Worm (Caenorhabditis elegans) whole organism, L4 larva: Measurements from ENCODE around the gene mcm-5.

ENCODE experiments used
- D1046.2 ChIP-seq: fragments of 200-800 bp; sonication (Bioruptor generic); IDR thresholded peaks from 2 replicates; pipeline ENCODE4 v1.3.6; 2022; ENCODE audit warnings: missing genetic modification characterization, missing compliant biosample characterization
- F10B5.3 ChIP-seq: sonication (generic microtip); optimal IDR thresholded peaks from 2 replicates; lab custom pipeline; 2016; ENCODE audit warnings: mild to moderate bottlenecking, missing genetic modification characterization, missing compliant biosample characterization
- Y105C5A.15 ChIP-seq: fragments of 200-800 bp; sonication (Bioruptor generic); IDR thresholded peaks from 2 replicates; pipeline ENCODE4 v1.3.6; 2022; ENCODE audit warnings: missing genetic modification characterization, missing compliant biosample characterization
- Y48G9A.11 ChIP-seq: fragments of 200-800 bp; sonication (Bioruptor generic); IDR thresholded peaks from 2 replicates; pipeline ENCODE4 v1.3.6; 2022; ENCODE audit warnings: missing genetic modification reagents, missing genetic modification characterization, missing compliant biosample characterization
- Y5F2A.4 ChIP-seq: fragments of 200-800 bp; sonication (Bioruptor generic); optimal IDR thresholded peaks from 2 replicates; lab custom pipeline; 2018; ENCODE audit warnings: mild to moderate bottlenecking, missing genetic modification characterization, missing compliant biosample characterization
- ZK337.2 ChIP-seq: fragments of 200-800 bp; sonication (Bioruptor generic); IDR thresholded peaks from 2 replicates; pipeline ENCODE4 v1.3.6; 2022; ENCODE audit warnings: missing genetic modification reagents, missing genetic modification characterization, missing compliant biosample characterization
- attf-4 ChIP-seq: sonication (generic microtip); optimal IDR thresholded peaks from 3 replicates; lab custom pipeline; 2017; ENCODE audit warnings: missing biosample characterization, missing genetic modification characterization
- ceh-20 ChIP-seq: fragments of 200-800 bp; sonication (Bioruptor generic); IDR thresholded peaks from 2 replicates; pipeline ENCODE4 v1.3.6; 2022; ENCODE audit warnings: missing genetic modification reagents, missing genetic modification characterization, missing compliant biosample characterization
- ceh-28 ChIP-seq: fragments of 150-350 bp; optimal IDR thresholded peaks from 2 replicates; lab custom pipeline; 2014; ENCODE audit warnings: missing biosample characterization, missing genetic modification reagents, missing genetic modification characterization
- ceh-44 ChIP-seq: fragments of 200-800 bp; sonication (Bioruptor generic); IDR thresholded peaks from 2 replicates; pipeline ENCODE4 v1.3.6; 2022; ENCODE audit warnings: missing genetic modification reagents, missing genetic modification characterization, missing compliant biosample characterization
- ceh-82 ChIP-seq: sonication (generic microtip); optimal IDR thresholded peaks from 2 replicates; lab custom pipeline; 2017; ENCODE audit warnings: missing biosample characterization, missing genetic modification characterization
- ces-1 ChIP-seq: fragments of 150-350 bp; sonication (generic microtip); optimal IDR thresholded peaks from 4 replicates; lab custom pipeline; 2014; ENCODE audit warnings: missing biosample characterization, missing genetic modification reagents, missing genetic modification characterization
- ctbp-1 ChIP-seq: fragments of 200-800 bp; sonication (Bioruptor generic); IDR thresholded peaks from 2 replicates; pipeline ENCODE4 v1.3.6; 2022; ENCODE audit warnings: missing genetic modification reagents, missing genetic modification characterization, missing compliant biosample characterization
- daf-16 ChIP-seq, 3 experiments: sonication (generic microtip); optimal IDR thresholded peaks; 2 replicates each; lab custom pipeline; 2016 to 2017; ENCODE audit warnings: missing genetic modification characterization in 3 of 3, missing genetic modification reagents in 3 of 3, mild to moderate bottlenecking in 2 of 3, missing compliant biosample characterization in 2 of 3, missing biosample characterization in 1 of 3, moderate library complexity in 1 of 3
- dmd-9 ChIP-seq: fragments of 200-800 bp; sonication (Bioruptor generic); IDR thresholded peaks from 2 replicates; pipeline ENCODE4 v1.3.6; 2022; ENCODE audit warnings: missing genetic modification reagents, missing genetic modification characterization, missing compliant biosample characterization
- dpl-1 ChIP-seq: fragments of 150-350 bp; optimal IDR thresholded peaks from 2 replicates; lab custom pipeline; 2014; ENCODE audit warnings: missing biosample characterization, missing genetic modification reagents, missing genetic modification characterization
- duxl-1 ChIP-seq: sonication (generic microtip); optimal IDR thresholded peaks from 2 replicates; lab custom pipeline; 2016; ENCODE audit warnings: mild to moderate bottlenecking, missing genetic modification characterization, moderate library complexity, missing compliant biosample characterization; ENCODE audit not compliant: poor library complexity
- egl-43 ChIP-seq: fragments of 200-800 bp; sonication (Bioruptor generic); IDR thresholded peaks from 2 replicates; pipeline ENCODE4 v1.3.6; 2022; ENCODE audit warnings: missing genetic modification reagents, missing genetic modification characterization, missing compliant biosample characterization
- fkh-10 ChIP-seq: fragments of 150-350 bp; optimal IDR thresholded peaks from 2 replicates; lab custom pipeline; 2014; ENCODE audit warnings: missing biosample characterization, missing genetic modification reagents, missing genetic modification characterization
- fos-1 ChIP-seq: fragments of 150-350 bp; optimal IDR thresholded peaks from 2 replicates; lab custom pipeline; 2014; ENCODE audit warnings: missing biosample characterization, missing genetic modification characterization
- gei-8 ChIP-seq: fragments of 200-800 bp; sonication (Bioruptor generic); optimal IDR thresholded peaks from 2 replicates; lab custom pipeline; 2018; ENCODE audit warnings: mild to moderate bottlenecking, missing genetic modification characterization, missing compliant biosample characterization
- hif-1 ChIP-seq, 2 experiments: sonication (generic microtip); optimal IDR thresholded peaks; 2 replicates each; lab custom pipeline; 2016 to 2017; ENCODE audit warnings: missing compliant biosample characterization in 2 of 2, missing genetic modification characterization in 2 of 2, missing genetic modification reagents in 2 of 2, missing genotype in 2 of 2, mild to moderate bottlenecking in 1 of 2
- hmg-1.1 ChIP-seq: fragments of 200-800 bp; sonication (Bioruptor generic); IDR thresholded peaks from 2 replicates; pipeline ENCODE4 v1.3.6; 2022; ENCODE audit warnings: missing genetic modification reagents, missing genetic modification characterization, missing compliant biosample characterization
- lin-1 ChIP-seq: fragments of 200-800 bp; sonication (Bioruptor generic); IDR thresholded peaks from 2 replicates; pipeline ENCODE4 v1.3.6; 2022; ENCODE audit warnings: missing genetic modification reagents, missing genetic modification characterization, missing compliant biosample characterization
- lin-29 ChIP-seq: fragments of 200-800 bp; sonication (Bioruptor generic); IDR thresholded peaks from 2 replicates; pipeline ENCODE4 v1.3.6; 2022; ENCODE audit warnings: missing genetic modification reagents, missing genetic modification characterization, missing compliant biosample characterization
- lin-38 ChIP-seq: fragments of 200-800 bp; sonication (Bioruptor generic); IDR thresholded peaks from 2 replicates; pipeline ENCODE4 v1.3.6; 2022; ENCODE audit warnings: missing genetic modification reagents, missing genetic modification characterization, missing compliant biosample characterization
- lin-39 ChIP-seq: fragments of 150-350 bp; optimal IDR thresholded peaks from 2 replicates; lab custom pipeline; 2014; ENCODE audit warnings: missing biosample characterization, missing genetic modification reagents, missing genetic modification characterization
- madf-5 ChIP-seq, 2 experiments: fragments of 200-800 bp; sonication (Bioruptor generic); IDR thresholded peaks; 2 replicates each; pipeline ENCODE4 v1.3.6; 2022; ENCODE audit warnings: missing compliant biosample characterization in 2 of 2, missing genetic modification characterization in 2 of 2
- madf-9 ChIP-seq: fragments of 200-800 bp; sonication (Bioruptor generic); conservative IDR thresholded peaks from 2 replicates; pipeline ENCODE4 v1.3.6; 2022; ENCODE audit warnings: missing genetic modification reagents, missing genetic modification characterization, missing compliant biosample characterization
- mep-1 ChIP-seq: fragments of 150-350 bp; sonication (generic microtip); optimal IDR thresholded peaks from 3 replicates; lab custom pipeline; 2014; ENCODE audit warnings: missing biosample characterization, missing genetic modification characterization
- mes-2 ChIP-seq: sonication (generic microtip); optimal IDR thresholded peaks from 2 replicates; lab custom pipeline; 2016; ENCODE audit warnings: missing genotype, mild to moderate bottlenecking, missing genetic modification characterization, missing compliant biosample characterization; ENCODE audit not compliant: poor library complexity, severe bottlenecking
- nhr-102 ChIP-seq: sonication (generic microtip); optimal IDR thresholded peaks from 2 replicates; lab custom pipeline; 2016; ENCODE audit warnings: mild to moderate bottlenecking, missing genetic modification characterization, moderate library complexity, missing compliant biosample characterization
- nhr-11 ChIP-seq: fragments of 150-350 bp; optimal IDR thresholded peaks from 2 replicates; lab custom pipeline; 2014; ENCODE audit warnings: missing biosample characterization, missing genetic modification characterization
- nhr-111 ChIP-seq: fragments of 200-800 bp; sonication (Bioruptor generic); optimal IDR thresholded peaks from 2 replicates; lab custom pipeline; 2018; ENCODE audit warnings: mild to moderate bottlenecking, missing genetic modification characterization, missing compliant biosample characterization
- nhr-25 ChIP-seq: sonication (generic microtip); optimal IDR thresholded peaks from 2 replicates; lab custom pipeline; 2017; ENCODE audit warnings: missing genetic modification characterization, mild to moderate bottlenecking, missing compliant biosample characterization, antibody characterized with exemption, moderate library complexity, borderline replicate concordance; ENCODE audit not compliant: insufficient read depth
- nhr-42 ChIP-seq: fragments of 200-800 bp; sonication (Bioruptor generic); IDR thresholded peaks from 2 replicates; pipeline ENCODE4 v1.3.6; 2022; ENCODE audit warnings: missing genetic modification characterization, missing compliant biosample characterization
- nhr-6 ChIP-seq: fragments of 150-350 bp; optimal IDR thresholded peaks from 2 replicates; lab custom pipeline; 2014; ENCODE audit warnings: missing biosample characterization, missing genetic modification characterization
- nhr-77 ChIP-seq: fragments of 150-350 bp; optimal IDR thresholded peaks from 2 replicates; lab custom pipeline; 2014; ENCODE audit warnings: missing biosample characterization, missing genetic modification characterization
- sdz-12 ChIP-seq: fragments of 200-800 bp; sonication (Bioruptor generic); optimal IDR thresholded peaks from 2 replicates; lab custom pipeline; 2018; ENCODE audit warnings: mild to moderate bottlenecking, missing genetic modification characterization, missing compliant biosample characterization
- set-16 ChIP-seq: fragments of 200-800 bp; sonication (Bioruptor generic); IDR thresholded peaks from 2 replicates; pipeline ENCODE4 v1.3.6; 2022; ENCODE audit warnings: missing genetic modification reagents, missing genetic modification characterization, missing compliant biosample characterization
- spr-1 ChIP-seq: sonication (generic microtip); optimal IDR thresholded peaks from 2 replicates; lab custom pipeline; 2016; ENCODE audit warnings: mild to moderate bottlenecking, missing genetic modification characterization, missing compliant biosample characterization
- spr-3 ChIP-seq: fragments of 200-800 bp; sonication (Bioruptor generic); optimal IDR thresholded peaks from 2 replicates; lab custom pipeline; 2018; ENCODE audit warnings: mild to moderate bottlenecking, missing genetic modification characterization, missing compliant biosample characterization
- unc-130 ChIP-seq: sonication (generic microtip); optimal IDR thresholded peaks from 2 replicates; lab custom pipeline; 2016; ENCODE audit warnings: missing genetic modification reagents, missing genetic modification characterization, missing compliant biosample characterization
- zag-1 ChIP-seq: fragments of 150-350 bp; optimal IDR thresholded peaks from 2 replicates; lab custom pipeline; 2014; ENCODE audit warnings: missing biosample characterization, missing genetic modification characterization
- ztf-7 ChIP-seq: fragments of 150-350 bp; optimal IDR thresholded peaks from 2 replicates; lab custom pipeline; 2014; ENCODE audit warnings: missing biosample characterization, missing genetic modification characterization

mcm-5 gene

ce11 chrIII:4281955-4282618 lies 9.0 kb downstream of the mcm-5 start (continued):
- TF ChIP-seq lin-1 (peak; percentile 99), egl-43 (GFP tag; lab: Robert Waterston, UW) (peak; percentile 96), Y5F2A.4 (GFP tag; lab: Kevin White, UChicago) (peak; percentile 72), ceh-82 (tag; lab: Kevin White, UChicago) (no peak), madf-5 (GFP tag; IDR thresholded peaks at IDR 0.05; lab: Robert Waterston, UW) (peak in 1 of 2 experiments; percentile 39; a peak in 1 of 4 replicates), ctbp-1 (GFP tag; lab: Robert Waterston, UW) (peak; percentile 98), gei-8 (GFP tag; lab: Kevin White, UChicago) (peak; percentile 100), nhr-102 (tag; lab: Kevin White, UChicago) (peak; percentile 98), spr-1 (tag; lab: Kevin White, UChicago) (peak; percentile 96), D1046.2 (GFP tag; lab: Robert Waterston, UW) (peak; percentile 9; the same call in 1 of the 2 replicates), ceh-28 (tag; lab: Kevin White, UChicago) (peak; percentile 62), hif-1 (tag; optimal IDR thresholded peaks at IDR 0.05; lab: Kevin White, UChicago) (peak; percentile 90 to 96), ztf-7 (tag; lab: Kevin White, UChicago) (peak; percentile 69), ces-1 (peak; percentile 14), lin-29 (GFP tag; lab: Robert Waterston, UW) (peak; percentile 91), dmd-9 (GFP tag; lab: Robert Waterston, UW) (peak; percentile 75; the same call in 1 of the 2 replicates), sdz-12 (GFP tag; lab: Kevin White, UChicago) (no peak), mes-2 (tag; lab: Kevin White, UChicago) (peak; percentile 77), mep-1 (peak; percentile 98), lin-39 (peak; percentile 74), nhr-77 (tag; lab: Kevin White, UChicago) (peak; percentile 90), ceh-20 (GFP tag; lab: Robert Waterston, UW) (peak; percentile 98), madf-9 (GFP tag; lab: Robert Waterston, UW) (peak; percentile 99), nhr-11 (peak; percentile 98), nhr-6 (tag; lab: Kevin White, UChicago) (peak; percentile 29), nhr-111 (GFP tag; lab: Kevin White, UChicago) (peak; percentile 40), daf-16 (GFP tag; optimal IDR thresholded peaks at IDR 0.05; lab: Kevin White, UChicago) (peak; percentile 94 to 97), daf-16 (tag; optimal IDR thresholded peaks at IDR 0.05; lab: Kevin White, UChicago) (peak; percentile 72), fos-1 (tag; lab: Kevin White, UChicago) (peak; percentile 86)

- TF ChIP-seq ZK337.2 (GFP tag; lab: Robert Waterston, UW) (no peak), F10B5.3 (peak; percentile 29), Y105C5A.15 (GFP tag; lab: Robert Waterston, UW) (no peak), nhr-42 (no peak), fkh-10 (GFP tag; lab: Kevin White, UChicago) (no peak), spr-3 (GFP tag; lab: Kevin White, UChicago) (no peak), unc-130 (GFP tag; lab: Kevin White, UChicago) (no peak), mep-1 (no peak), dpl-1 (GFP tag; lab: Kevin White, UChicago) (no peak), attf-4 (tag; lab: Kevin White, UChicago) (no peak), ceh-44 (GFP tag; lab: Robert Waterston, UW) (no peak), zag-1 (tag; lab: Kevin White, UChicago) (no peak), lin-39 (no peak), nhr-6 (tag; lab: Kevin White, UChicago) (peak; percentile 90), nhr-25 (peak; percentile 15), lin-38 (GFP tag; lab: Robert Waterston, UW) (no peak), duxl-1 (no peak), ztf-7 (tag; lab: Kevin White, UChicago) (no peak), hmg-1.1 (GFP tag; lab: Robert Waterston, UW) (no peak; the same call in none of the 2 replicates), set-16 (GFP tag; lab: Robert Waterston, UW) (peak; percentile 87), Y48G9A.11 (no peak)
Observed at ce11 chrIII:4280215-4281173, 10.6 kb downstream of the mcm-5 start, which contains the start of gene sup-26. Gene sup-26, minus strand, starts transcription at chrIII:4280224.
